Fruit fly (Drosophila melanogaster) whole organism, embryonic: ENCODE measurements around the gene Vha36-3.

Experiments used
- Ada2b ChIP-seq: fragments of 200-800 bp; sonication (Bioruptor generic); IDR thresholded peaks from 2 replicates; pipeline ENCODE4 v1.3.6; 2022; ENCODE audit warnings: missing biosample characterization, missing genetic modification characterization
- Adf1 ChIP-seq: fragments of 200-800 bp; sonication (Bioruptor generic); IDR thresholded peaks from 2 replicates; pipeline ENCODE4 v1.3.6; 2022; ENCODE audit warnings: missing biosample characterization, missing genetic modification characterization
- CG10267 ChIP-seq: fragments of 200-800 bp; sonication (Bioruptor generic); optimal IDR thresholded peaks from 2 replicates; lab custom pipeline; 2018; ENCODE audit warnings: missing biosample characterization, mild to moderate bottlenecking, missing genetic modification characterization, moderate library complexity
- CG10366 ChIP-seq: fragments of 200-800 bp; sonication (Bioruptor generic); IDR thresholded peaks from 2 replicates; pipeline ENCODE4 v1.3.6; 2022; ENCODE audit warnings: missing biosample characterization, missing genetic modification characterization
- CG10431 ChIP-seq: fragments of 200-800 bp; sonication (Bioruptor generic); optimal IDR thresholded peaks from 3 replicates; lab custom pipeline; 2018; ENCODE audit warnings: missing biosample characterization, mild to moderate bottlenecking, missing genetic modification characterization
- CG10565 ChIP-seq: fragments of 200-800 bp; sonication (Bioruptor generic); optimal IDR thresholded peaks from 3 replicates; lab custom pipeline; 2016; ENCODE audit warnings: missing biosample characterization, mild to moderate bottlenecking, missing genetic modification characterization
- CG11504 ChIP-seq: fragments of 200-800 bp; sonication (Bioruptor generic); optimal IDR thresholded peaks from 3 replicates; lab custom pipeline; 2019; ENCODE audit warnings: missing biosample characterization, mild to moderate bottlenecking, missing genetic modification characterization, moderate library complexity
- CG14710 ChIP-seq: fragments of 200-800 bp; sonication (Bioruptor generic); optimal IDR thresholded peaks from 3 replicates; lab custom pipeline; 2019; ENCODE audit warnings: missing biosample characterization, mild to moderate bottlenecking, missing genetic modification characterization, moderate library complexity
- CG15073 ChIP-seq: fragments of 200-800 bp; sonication (Bioruptor generic); optimal IDR thresholded peaks from 2 replicates; lab custom pipeline; 2016; ENCODE audit warnings: missing biosample characterization, missing genetic modification characterization
- CG17829 ChIP-seq: fragments of 200-800 bp; optimal IDR thresholded peaks from 2 replicates; lab custom pipeline; 2019; ENCODE audit warnings: missing biosample characterization, mild to moderate bottlenecking, missing genetic modification characterization, moderate library complexity
- CG32532 ChIP-seq: fragments of 200-800 bp; sonication (Bioruptor generic); IDR thresholded peaks from 2 replicates; pipeline ENCODE4 v1.3.6; 2022; ENCODE audit warnings: missing biosample characterization, missing genetic modification characterization
- CG33557 ChIP-seq: fragments of 200-800 bp; sonication (Bioruptor generic); optimal IDR thresholded peaks from 2 replicates; lab custom pipeline; 2019; ENCODE audit warnings: missing biosample characterization, mild to moderate bottlenecking, missing genetic modification characterization, moderate library complexity
- CG3838 ChIP-seq: fragments of 200-800 bp; sonication (Bioruptor generic); optimal IDR thresholded peaks from 3 replicates; lab custom pipeline; 2016; ENCODE audit warnings: missing biosample characterization, missing genetic modification characterization
- CG4328 ChIP-seq: fragments of 200-800 bp; sonication (Bioruptor generic); optimal IDR thresholded peaks from 3 replicates; lab custom pipeline; 2017; ENCODE audit warnings: missing biosample characterization, missing genetic modification reagents, missing genetic modification characterization
- CG43689 ChIP-seq: fragments of 200-800 bp; sonication (Bioruptor generic); IDR thresholded peaks from 2 replicates; pipeline ENCODE4 v1.3.6; 2022; ENCODE audit warnings: missing biosample characterization, missing genetic modification characterization
- CG4707 ChIP-seq: fragments of 200-800 bp; sonication (Bioruptor generic); optimal IDR thresholded peaks from 2 replicates; lab custom pipeline; 2018; ENCODE audit warnings: missing biosample characterization, mild to moderate bottlenecking, missing genetic modification characterization, moderate library complexity
- CG6272 ChIP-seq: fragments of 200-800 bp; sonication (Bioruptor generic); IDR thresholded peaks from 2 replicates; pipeline ENCODE4 v1.3.6; 2022; ENCODE audit warnings: missing biosample characterization, missing genetic modification characterization
- CG6765 ChIP-seq: fragments of 200-800 bp; sonication (Bioruptor generic); optimal IDR thresholded peaks from 3 replicates; lab custom pipeline; 2017; ENCODE audit warnings: missing biosample characterization, mild to moderate bottlenecking, missing genetic modification characterization
- CG7357 ChIP-seq: fragments of 200-800 bp; sonication (Bioruptor generic); IDR thresholded peaks from 3 replicates; pipeline ENCODE4 v1.3.6; 2022; ENCODE audit warnings: missing biosample characterization, missing genetic modification characterization
- CG7745 ChIP-seq: fragments of 200-800 bp; sonication (Bioruptor generic); optimal IDR thresholded peaks from 2 replicates; lab custom pipeline; 2018; ENCODE audit warnings: missing biosample characterization, mild to moderate bottlenecking, missing genetic modification characterization, moderate library complexity
- CG8089 ChIP-seq: fragments of 200-800 bp; sonication (Bioruptor generic); optimal IDR thresholded peaks from 3 replicates; lab custom pipeline; 2016; ENCODE audit warnings: missing biosample characterization, missing genetic modification characterization
- CHES-1-like ChIP-seq: fragments of 200-800 bp; sonication (Bioruptor generic); optimal IDR thresholded peaks from 2 replicates; lab custom pipeline; 2016; ENCODE audit warnings: missing biosample characterization, missing genetic modification characterization
- CkIIα-i1 ChIP-seq: fragments of 200-800 bp; sonication (Bioruptor generic); IDR thresholded peaks from 2 replicates; pipeline ENCODE4 v1.3.6; 2022; ENCODE audit warnings: missing biosample characterization, missing genetic modification characterization
- HmgZ ChIP-seq: fragments of 200-800 bp; sonication (Bioruptor generic); optimal IDR thresholded peaks from 2 replicates; lab custom pipeline; 2018; ENCODE audit warnings: missing biosample characterization, mild to moderate bottlenecking, missing genetic modification characterization
- Lpt ChIP-seq: fragments of >200 bp; optimal IDR thresholded peaks from 2 replicates; lab custom pipeline; 2018; ENCODE audit warnings: missing biosample characterization, missing genetic modification characterization
- NC2α ChIP-seq: fragments of 200-800 bp; sonication (Bioruptor generic); optimal IDR thresholded peaks from 2 replicates; lab custom pipeline; 2016; ENCODE audit warnings: missing biosample characterization, missing genetic modification characterization
- Nf-YC ChIP-seq: fragments of 200-800 bp; optimal IDR thresholded peaks from 3 replicates; lab custom pipeline; 2019; ENCODE audit warnings: missing biosample characterization, mild to moderate bottlenecking, missing genetic modification characterization, moderate library complexity
- Oaz ChIP-seq: fragments of 200-800 bp; sonication (Bioruptor generic); IDR thresholded peaks from 2 replicates; pipeline ENCODE4 v1.3.6; 2022; ENCODE audit warnings: missing biosample characterization, missing genetic modification characterization
- Tbp ChIP-seq: fragments of >200 bp; optimal IDR thresholded peaks from 2 replicates; lab custom pipeline; 2018; ENCODE audit warnings: missing biosample characterization, missing genetic modification characterization
- ab ChIP-seq: fragments of 200-800 bp; sonication (Bioruptor generic); optimal IDR thresholded peaks from 2 replicates; lab custom pipeline; 2016; ENCODE audit warnings: missing biosample characterization, missing genetic modification characterization
- ac ChIP-seq: fragments of 200-800 bp; sonication (Bioruptor generic); optimal IDR thresholded peaks from 3 replicates; lab custom pipeline; 2017; ENCODE audit warnings: missing biosample characterization, mild to moderate bottlenecking, missing genetic modification characterization
- bab2 ChIP-seq: fragments of 200-800 bp; sonication (Bioruptor generic); optimal IDR thresholded peaks from 2 replicates; lab custom pipeline; 2016; ENCODE audit warnings: missing biosample characterization, missing genetic modification characterization
- bbx ChIP-seq: fragments of 200-800 bp; sonication (Bioruptor generic); IDR thresholded peaks from 2 replicates; pipeline ENCODE4 v1.3.6; 2022; ENCODE audit warnings: missing biosample characterization, missing genetic modification characterization; ENCODE audit not compliant: partially characterized antibody
- br ChIP-seq: fragments of >200 bp; optimal IDR thresholded peaks from 2 replicates; lab custom pipeline; 2017
- btn ChIP-seq: fragments of 200-800 bp; sonication (Bioruptor generic); optimal IDR thresholded peaks from 2 replicates; lab custom pipeline; 2016; ENCODE audit warnings: missing biosample characterization, missing genetic modification characterization
- caup ChIP-seq: fragments of 200-800 bp; sonication (Bioruptor generic); optimal IDR thresholded peaks from 3 replicates; lab custom pipeline; 2017; ENCODE audit warnings: missing biosample characterization, mild to moderate bottlenecking, missing genetic modification characterization, moderate library complexity; ENCODE audit not compliant: severe bottlenecking
- cg ChIP-seq: fragments of 200-800 bp; sonication (Bioruptor generic); optimal IDR thresholded peaks from 3 replicates; lab custom pipeline; 2019; ENCODE audit warnings: missing biosample characterization, mild to moderate bottlenecking, missing genetic modification characterization, moderate library complexity
- crc ChIP-seq: fragments of 200-800 bp; sonication (Bioruptor generic); optimal IDR thresholded peaks from 2 replicates; lab custom pipeline; 2016; ENCODE audit warnings: missing biosample characterization, missing genetic modification characterization
- dysf ChIP-seq: fragments of 200-800 bp; sonication (Bioruptor generic); IDR thresholded peaks from 3 replicates; pipeline ENCODE4 v1.3.6; 2022; ENCODE audit warnings: missing biosample characterization, missing genetic modification characterization
- emc ChIP-seq: fragments of 200-800 bp; sonication (Bioruptor generic); optimal IDR thresholded peaks from 2 replicates; lab custom pipeline; 2016; ENCODE audit warnings: missing biosample characterization, missing genetic modification characterization
- grau ChIP-seq: fragments of 200-800 bp; optimal IDR thresholded peaks from 3 replicates; lab custom pipeline; 2019; ENCODE audit warnings: missing biosample characterization, mild to moderate bottlenecking, missing genetic modification characterization, moderate library complexity
- hb ChIP-seq: fragments of 200-800 bp; sonication (Bioruptor generic); IDR thresholded peaks from 3 replicates; pipeline ENCODE4 v1.3.6; 2022; ENCODE audit warnings: missing biosample characterization, missing genetic modification characterization; ENCODE audit not compliant: partially characterized antibody
- lab ChIP-seq: fragments of 200-800 bp; sonication (Bioruptor generic); optimal IDR thresholded peaks from 3 replicates; lab custom pipeline; 2017; ENCODE audit warnings: missing biosample characterization, missing genetic modification characterization, mild to moderate bottlenecking, moderate library complexity, missing genetic modification reagents
- maf-S ChIP-seq: fragments of 200-800 bp; sonication (Bioruptor generic); optimal IDR thresholded peaks from 2 replicates; lab custom pipeline; 2016; ENCODE audit warnings: missing biosample characterization, missing genetic modification characterization
- oc ChIP-seq: fragments of 200-800 bp; sonication (Bioruptor generic); optimal IDR thresholded peaks from 2 replicates; lab custom pipeline; 2018; ENCODE audit warnings: missing biosample characterization, mild to moderate bottlenecking, missing genetic modification characterization, moderate library complexity
- trem ChIP-seq: fragments of 200-800 bp; optimal IDR thresholded peaks from 3 replicates; lab custom pipeline; 2019; ENCODE audit warnings: missing biosample characterization, mild to moderate bottlenecking, missing genetic modification characterization, moderate library complexity
- tx ChIP-seq: fragments of 200-800 bp; sonication (Bioruptor generic); optimal IDR thresholded peaks from 2 replicates; lab custom pipeline; 2016; ENCODE audit warnings: missing biosample characterization, missing genetic modification characterization
- usp ChIP-seq: fragments of >200 bp; optimal IDR thresholded peaks from 2 replicates; lab custom pipeline; 2017; ENCODE audit warnings: missing biosample characterization, missing genetic modification characterization
- vvl ChIP-seq: fragments of 200-800 bp; sonication (Bioruptor generic); IDR thresholded peaks from 2 replicates; pipeline ENCODE4 v1.3.6; 2022; ENCODE audit warnings: missing biosample characterization, missing genetic modification characterization
- wor ChIP-seq: fragments of 200-800 bp; sonication (Bioruptor generic); IDR thresholded peaks from 2 replicates; pipeline ENCODE4 v1.3.6; 2022; ENCODE audit warnings: missing biosample characterization, missing genetic modification characterization

Vha36-3 gene

dm6 chrX:2581793-2582503, 1.6 kb upstream of the Vha36-3 start (continued):
- peak; percentile 27 for TF ChIP-seq NC2α (GFP tag; lab: Kevin White, UChicago)
- TF ChIP-seq oc (tag; lab: Kevin White, UChicago), result peak; percentile 29
- peak; percentile 32; the same call in 1 of the 2 replicates for TF ChIP-seq wor (GFP tag; lab: Robert Waterston, UW)
- peak; percentile 88 for TF ChIP-seq caup (GFP tag; lab: Kevin White, UChicago)
- no peak for TF ChIP-seq bbx (GFP tag; lab: Robert Waterston, UW)
- peak; percentile 85 for TF ChIP-seq Ada2b (GFP tag; lab: Robert Waterston, UW)
- TF ChIP-seq grau (tag; lab: Kevin White, UChicago), result peak; percentile 73
- TF ChIP-seq lab (GFP tag; lab: Kevin White, UChicago), result peak; percentile 95
- TF ChIP-seq HmgZ (tag; lab: Kevin White, UChicago), result peak; percentile 51
- no peak for TF ChIP-seq CG7745 (tag; lab: Kevin White, UChicago)
- TF ChIP-seq CG4328 (GFP tag; lab: Kevin White, UChicago), result peak; percentile 27
- peak; percentile 63 for TF ChIP-seq maf-S
- no peak for TF ChIP-seq cg (GFP tag; lab: Kevin White, UChicago)
- peak; percentile 66 for TF ChIP-seq crc
- peak; percentile 57 for TF ChIP-seq emc (GFP tag; lab: Kevin White, UChicago)
- no peak for TF ChIP-seq CG3838
- peak; percentile 53; the same call in 1 of the 2 replicates for TF ChIP-seq CG6272 (GFP tag; lab: Robert Waterston, UW)
- peak; percentile 1 for TF ChIP-seq CG17829 (tag; lab: Kevin White, UChicago)
- TF ChIP-seq bab2 (GFP tag; lab: Kevin White, UChicago), result peak; percentile 77
- peak; percentile 88 for TF ChIP-seq CG32532
- peak; percentile 62 for TF ChIP-seq Adf1
- TF ChIP-seq btn (GFP tag; lab: Kevin White, UChicago), result peak; percentile 38
- no peak for TF ChIP-seq Tbp (GFP tag; lab: Kevin White, UChicago)
- no peak for TF ChIP-seq CG33557 (GFP tag; lab: Kevin White, UChicago)
- TF ChIP-seq CG11504 (tag; lab: Kevin White, UChicago), result peak; percentile 77
- TF ChIP-seq br (lab: Kevin White, UChicago), result no peak
- TF ChIP-seq CG15073, result peak; percentile 11
- TF ChIP-seq Nf-YC (tag; lab: Kevin White, UChicago), result peak; percentile 39
- TF ChIP-seq CG10431 (GFP tag; lab: Kevin White, UChicago), result no peak
- no peak for TF ChIP-seq Lpt (GFP tag; lab: Kevin White, UChicago)
- peak; percentile 75; the same call in 1 of the 2 replicates for TF ChIP-seq Oaz
- peak; percentile 88 for TF ChIP-seq dysf (GFP tag; lab: Robert Waterston, UW)
- no peak for TF ChIP-seq trem (tag; lab: Kevin White, UChicago)
- peak; percentile 56 for TF ChIP-seq ab (GFP tag; lab: Kevin White, UChicago)
- peak; percentile 0 for TF ChIP-seq CG14710
- TF ChIP-seq CG10366 (GFP tag; lab: Robert Waterston, UW), result peak; percentile 74
- TF ChIP-seq CHES-1-like (GFP tag; lab: Kevin White, UChicago), result peak; percentile 79
- no peak for TF ChIP-seq CG4707 (GFP tag; lab: Kevin White, UChicago)
- TF ChIP-seq tx (GFP tag; lab: Kevin White, UChicago), result peak; percentile 70
- TF ChIP-seq hb (GFP tag; lab: Robert Waterston, UW), result no peak
- TF ChIP-seq CG43689 (GFP tag; lab: Robert Waterston, UW), result no peak
- TF ChIP-seq CG6765 (GFP tag; lab: Kevin White, UChicago), result peak; percentile 76
- TF ChIP-seq CG10267 (tag; lab: Kevin White, UChicago), result peak; percentile 52
- TF ChIP-seq CG10565 (GFP tag; lab: Kevin White, UChicago), result no peak
- no peak for TF ChIP-seq ac (GFP tag; lab: Kevin White, UChicago)
- 0 out of 2 replicates have a peak, but pooled peaks have one; percentile 32 for TF ChIP-seq CkIIα-i1
- peak; percentile 42 for TF ChIP-seq CG8089 (GFP tag; lab: Kevin White, UChicago)
- peak; percentile 86 for TF ChIP-seq vvl (GFP tag; lab: Robert Waterston, UW)
- peak; percentile 70 for TF ChIP-seq CG7357
- TF ChIP-seq usp (GFP tag; lab: Kevin White, UChicago), result no peak
